Worm (Caenorhabditis elegans) whole organism, late embryonic: Measurements from ENCODE around the gene F22H10.11.

Source experiments
- T23F11.4 ChIP-seq: fragments of 200-800 bp; sonication (Bioruptor generic); optimal IDR thresholded peaks from 2 replicates; lab custom pipeline; 2018; ENCODE audit warnings: mild to moderate bottlenecking, missing genetic modification characterization, missing compliant biosample characterization
- Y22D7AL.16 ChIP-seq: sonication (generic microtip); optimal IDR thresholded peaks from 2 replicates; lab custom pipeline; 2016; ENCODE audit warnings: missing genetic modification characterization, missing compliant biosample characterization
- ahr-1 ChIP-seq: sonication (generic microtip); optimal IDR thresholded peaks from 2 replicates; lab custom pipeline; 2016; ENCODE audit warnings: missing genetic modification characterization, missing compliant biosample characterization
- ceh-30 ChIP-seq: fragments of 150-350 bp; optimal IDR thresholded peaks from 2 replicates; lab custom pipeline; 2014; ENCODE audit warnings: missing biosample characterization, missing genetic modification characterization
- ceh-34 ChIP-seq: sonication (generic microtip); optimal IDR thresholded peaks from 2 replicates; lab custom pipeline; 2016; ENCODE audit warnings: mild to moderate bottlenecking, missing genetic modification characterization, missing compliant biosample characterization
- fkh-6 ChIP-seq: sonication (generic microtip); optimal IDR thresholded peaks from 2 replicates; lab custom pipeline; 2016; ENCODE audit warnings: missing genetic modification characterization, missing compliant biosample characterization
- mec-3 ChIP-seq: sonication (generic microtip); optimal IDR thresholded peaks from 2 replicates; lab custom pipeline; 2016; ENCODE audit warnings: borderline replicate concordance, missing genetic modification characterization, missing compliant biosample characterization
- nfya-1 ChIP-seq: sonication (generic microtip); optimal IDR thresholded peaks from 2 replicates; lab custom pipeline; 2017; ENCODE audit warnings: missing genetic modification characterization, mild to moderate bottlenecking, missing compliant biosample characterization, antibody characterized with exemption, moderate library complexity
- nhr-232 ChIP-seq: sonication (generic microtip); optimal IDR thresholded peaks from 2 replicates; lab custom pipeline; 2016; ENCODE audit warnings: missing genetic modification characterization, missing compliant biosample characterization
- pha-4 ChIP-seq: fragments of 150-350 bp; optimal IDR thresholded peaks from 2 replicates; lab custom pipeline; 2018; ENCODE audit warnings: missing biosample characterization, missing genetic modification reagents, missing genetic modification characterization
- pqm-1 ChIP-seq: sonication (generic microtip); optimal IDR thresholded peaks from 2 replicates; lab custom pipeline; 2016; ENCODE audit warnings: missing genetic modification characterization, missing compliant biosample characterization
- sox-4 ChIP-seq: sonication (generic microtip); optimal IDR thresholded peaks from 2 replicates; lab custom pipeline; 2017; ENCODE audit warnings: mild to moderate bottlenecking, missing genetic modification characterization, inconsistent platforms, missing compliant biosample characterization
- tbx-2 ChIP-seq: sonication (generic microtip); optimal IDR thresholded peaks from 2 replicates; lab custom pipeline; 2016; ENCODE audit warnings: missing genetic modification characterization, missing compliant biosample characterization
- unc-86 ChIP-seq: sonication (generic microtip); optimal IDR thresholded peaks from 2 replicates; lab custom pipeline; 2016; ENCODE audit warnings: missing genetic modification characterization, missing compliant biosample characterization
- ztf-16 ChIP-seq: sonication (generic microtip); optimal IDR thresholded peaks from 2 replicates; lab custom pipeline; 2017; ENCODE audit warnings: missing genetic modification characterization, missing compliant biosample characterization

Gene F22H10.11

DNA sequence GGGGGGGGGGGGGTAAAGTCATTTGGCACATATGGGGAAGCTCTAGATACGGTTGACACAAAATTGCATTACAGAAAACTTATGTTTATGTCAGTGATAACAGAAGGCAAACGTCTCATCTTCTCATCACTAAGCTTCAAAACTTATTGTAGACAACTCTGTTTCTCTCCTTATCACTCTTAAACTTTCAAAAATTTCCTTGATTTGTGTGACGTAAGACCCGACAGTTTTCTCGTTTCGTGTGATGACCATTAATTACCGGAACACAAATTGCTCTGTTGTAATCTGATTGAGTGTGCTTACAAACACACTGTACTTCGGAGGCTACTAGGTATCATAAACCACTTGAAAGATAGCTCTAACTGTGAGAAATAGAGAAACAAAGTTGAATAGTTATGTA is 43.0 kb downstream of the F22H10.11 start:
- TF ChIP-seq ceh-30 = no peak
- TF ChIP-seq sox-4 = no peak
- no peak for TF ChIP-seq mec-3 (tag; lab: Kevin White, UChicago)
- no peak for TF ChIP-seq ceh-34 (tag; lab: Kevin White, UChicago)
- no peak for TF ChIP-seq pqm-1 (tag; lab: Kevin White, UChicago)

ce11 chrX:16643246-16643645 is 44.6 kb downstream of the F22H10.11 start:
- TF ChIP-seq fkh-6 (tag; lab: Kevin White, UChicago) = no peak
- no peak for TF ChIP-seq tbx-2 (tag; lab: Kevin White, UChicago)

ce11 chrX:16641678-16642077 is 46.2 kb downstream of the F22H10.11 start:
- TF ChIP-seq nhr-232 (no peak), ztf-16 (no peak), nfya-1 (tag; lab: Kevin White, UChicago) (peak; percentile 12), Y22D7AL.16 (tag; lab: Kevin White, UChicago) (no peak), unc-86 (tag; lab: Kevin White, UChicago) (no peak), ahr-1 (tag; lab: Kevin White, UChicago) (no peak), pha-4 (tag; lab: Kevin White, UChicago) (no peak), T23F11.4 (no peak)
